Fruit fly (Drosophila melanogaster) whole organism, adult: ENCODE data around the gene Alp4.

Experiments used
- CG11617 ChIP-seq: fragments of 200-800 bp; sonication (Bioruptor generic); optimal IDR thresholded peaks from 2 replicates; lab custom pipeline; 2017; ENCODE audit warnings: mild to moderate bottlenecking, missing biosample characterization, missing genetic modification reagents, missing genetic modification characterization
- CG12768 ChIP-seq: fragments of 200-800 bp; sonication (Bioruptor generic); optimal IDR thresholded peaks from 2 replicates; lab custom pipeline; 2017; ENCODE audit warnings: missing biosample characterization, missing genetic modification characterization, mild to moderate bottlenecking, moderate library complexity, missing genetic modification reagents
- CG14711 ChIP-seq: fragments of 200-800 bp; sonication (Bioruptor generic); optimal IDR thresholded peaks from 2 replicates; lab custom pipeline; 2018; ENCODE audit warnings: missing biosample characterization, mild to moderate bottlenecking, missing genetic modification characterization, moderate library complexity
- CG1620 ChIP-seq: fragments of 200-800 bp; sonication (Bioruptor generic); optimal IDR thresholded peaks from 2 replicates; lab custom pipeline; 2016; ENCODE audit warnings: missing biosample characterization, missing genetic modification characterization
- CG33017 ChIP-seq: fragments of 200-800 bp; sonication (Bioruptor generic); optimal IDR thresholded peaks from 2 replicates; lab custom pipeline; 2018; ENCODE audit warnings: missing biosample characterization, mild to moderate bottlenecking, missing genetic modification characterization, moderate library complexity
- CG5204 ChIP-seq: fragments of 200-800 bp; sonication (Bioruptor generic); optimal IDR thresholded peaks from 2 replicates; lab custom pipeline; 2016; ENCODE audit warnings: missing biosample characterization, missing genetic modification characterization
- CG7045 ChIP-seq: fragments of 200-800 bp; sonication (Bioruptor generic); optimal IDR thresholded peaks from 2 replicates; lab custom pipeline; 2017; ENCODE audit warnings: missing biosample characterization, mild to moderate bottlenecking, missing genetic modification characterization
- CG7101 ChIP-seq: fragments of 200-800 bp; sonication (Bioruptor generic); optimal IDR thresholded peaks from 2 replicates; lab custom pipeline; 2018; ENCODE audit warnings: missing biosample characterization, mild to moderate bottlenecking, missing genetic modification characterization, moderate library complexity
- Clk ChIP-seq: fragments of 200-800 bp; sonication (Bioruptor generic); optimal IDR thresholded peaks from 2 replicates; lab custom pipeline; 2017; ENCODE audit warnings: missing biosample characterization, missing genetic modification characterization
- Crg-1 ChIP-seq: fragments of 200-800 bp; sonication (Bioruptor generic); optimal IDR thresholded peaks from 2 replicates; lab custom pipeline; 2016; ENCODE audit warnings: missing biosample characterization, missing genetic modification characterization
- Hr96 ChIP-seq: fragments of 200-800 bp; sonication (Bioruptor generic); optimal IDR thresholded peaks from 2 replicates; lab custom pipeline; 2016; ENCODE audit warnings: missing biosample characterization, missing genetic modification characterization
- Mnt ChIP-seq: fragments of 200-800 bp; sonication (Bioruptor generic); optimal IDR thresholded peaks from 2 replicates; lab custom pipeline; 2016; ENCODE audit warnings: missing biosample characterization, mild to moderate bottlenecking, missing genetic modification characterization
- bab1 ChIP-seq: fragments of 200-800 bp; sonication (Bioruptor generic); optimal IDR thresholded peaks from 3 replicates; lab custom pipeline; 2019; ENCODE audit warnings: missing biosample characterization, mild to moderate bottlenecking, missing genetic modification characterization, moderate library complexity
- cic ChIP-seq: fragments of 200-800 bp; sonication (Bioruptor generic); optimal IDR thresholded peaks from 2 replicates; lab custom pipeline; 2017; ENCODE audit warnings: missing biosample characterization, mild to moderate bottlenecking, missing genetic modification characterization, moderate library complexity
- cnc ChIP-seq, 2 experiments: fragments of >200 bp; optimal IDR thresholded peaks; 2 replicates each; lab custom pipeline; 2017
- kay ChIP-seq: fragments of 200-800 bp; sonication (Bioruptor generic); peaks from one replicate; lab custom pipeline; 2016; ENCODE audit warnings: missing biosample characterization, missing genetic modification characterization, borderline replicate concordance
- ovo ChIP-seq: fragments of 200-800 bp; sonication (Bioruptor generic); optimal IDR thresholded peaks from 2 replicates; lab custom pipeline; 2016; ENCODE audit warnings: missing biosample characterization, missing genetic modification characterization
- pad ChIP-seq: fragments of 200-800 bp; sonication (Bioruptor generic); optimal IDR thresholded peaks from 3 replicates; lab custom pipeline; 2017; ENCODE audit warnings: missing biosample characterization, missing genetic modification characterization, mild to moderate bottlenecking, moderate library complexity, missing genetic modification reagents
- tj ChIP-seq: fragments of 200-800 bp; sonication (Bioruptor generic); optimal IDR thresholded peaks from 3 replicates; lab custom pipeline; 2017; ENCODE audit warnings: missing biosample characterization, mild to moderate bottlenecking, missing genetic modification characterization, moderate library complexity
- toe ChIP-seq: fragments of 200-800 bp; sonication (Bioruptor generic); optimal IDR thresholded peaks from 2 replicates; lab custom pipeline; 2016; ENCODE audit warnings: missing biosample characterization, missing genetic modification characterization

The Alp4 gene

dm6 chr3R:31066356-31066755, 17.6 kb downstream of the Alp4 start:
- TF ChIP-seq Hr96 (GFP tag; lab: Kevin White, UChicago) (no peak), CG12768 (GFP tag; lab: Kevin White, UChicago) (no peak), CG33017 (tag; lab: Kevin White, UChicago) (no peak), CG14711 (tag; lab: Kevin White, UChicago) (no peak), tj (GFP tag; lab: Kevin White, UChicago) (no peak), kay (GFP tag; lab: Kevin White, UChicago) (no peak), ovo (GFP tag; lab: Kevin White, UChicago) (no peak), cic (GFP tag; lab: Kevin White, UChicago) (no peak)

- TF ChIP-seq CG7045 (no peak), CG11617 (GFP tag; lab: Kevin White, UChicago) (no peak), CG33017 (tag; lab: Kevin White, UChicago) (no peak), CG14711 (tag; lab: Kevin White, UChicago) (no peak), kay (GFP tag; lab: Kevin White, UChicago) (no peak), CG12768 (GFP tag; lab: Kevin White, UChicago) (no peak), CG1620 (GFP tag; lab: Kevin White, UChicago) (no peak), cnc (optimal IDR thresholded peaks at IDR 0.05; lab: Kevin White, UChicago) (no peak)
Measured at dm6 chr3R:31070732-31071131, 22.0 kb downstream of the Alp4 start.

dm6 chr3R:31086394-31086793, 37.7 kb downstream of the Alp4 start:
- TF ChIP-seq bab1 (peak; percentile 33), CG7101 (no peak)

- TF ChIP-seq toe (no peak), CG7045 (no peak), pad (no peak), bab1 (no peak), CG12768 (GFP tag; lab: Kevin White, UChicago) (no peak)
Measured at dm6 chr3R:31089985-31090384, 41.3 kb downstream of the Alp4 start.

dm6 chr3R:31097221-31097620, 48.5 kb downstream of the Alp4 start, which contains the start of gene CG11317:
Gene CG11317, minus strand, starts transcription at chr3R:31097321.
- TF ChIP-seq CG12768 (GFP tag; lab: Kevin White, UChicago) (no peak), tj (GFP tag; lab: Kevin White, UChicago) (no peak), CG1620 (GFP tag; lab: Kevin White, UChicago) (no peak), CG33017 (tag; lab: Kevin White, UChicago) (no peak), pad (no peak), CG14711 (tag; lab: Kevin White, UChicago) (no peak), toe (no peak), Crg-1 (GFP tag; lab: Kevin White, UChicago) (no peak), Clk (GFP tag; lab: Kevin White, UChicago) (no peak), CG7101 (no peak), bab1 (no peak), CG11617 (GFP tag; lab: Kevin White, UChicago) (no peak)

dm6 chr3R:31101069-31101468, 52.3 kb downstream of the Alp4 start, which contains the start of gene CG15553:
Gene CG15553, minus strand, starts transcription at chr3R:31101169.
- no peak for TF ChIP-seq toe
- TF ChIP-seq kay (GFP tag; lab: Kevin White, UChicago), result no peak
- no peak for TF ChIP-seq Hr96 (GFP tag; lab: Kevin White, UChicago)
- TF ChIP-seq CG7045, result no peak
- no peak for TF ChIP-seq CG14711 (tag; lab: Kevin White, UChicago)
- no peak for TF ChIP-seq CG1620 (GFP tag; lab: Kevin White, UChicago)
- no peak for TF ChIP-seq pad
- no peak for TF ChIP-seq Mnt (GFP tag; lab: Kevin White, UChicago)
- no peak for TF ChIP-seq CG33017 (tag; lab: Kevin White, UChicago)
- no peak for TF ChIP-seq ovo (GFP tag; lab: Kevin White, UChicago)
- TF ChIP-seq CG5204 (GFP tag; lab: Kevin White, UChicago), result no peak
- TF ChIP-seq Clk (GFP tag; lab: Kevin White, UChicago), result no peak
- no peak for TF ChIP-seq tj (GFP tag; lab: Kevin White, UChicago)
- no peak for TF ChIP-seq bab1
